Worm (Caenorhabditis elegans) whole organism, midembryonic: ENCODE data around the gene Y44A6D.6.

Source experiments
- cog-1 ChIP-seq: sonication (generic microtip); optimal IDR thresholded peaks from 2 replicates; lab custom pipeline; 2016; ENCODE audit warnings: missing genetic modification characterization, missing compliant biosample characterization
- flt-1 ChIP-seq: fragments of 200-800 bp; sonication (Bioruptor generic); IDR thresholded peaks from 2 replicates; pipeline ENCODE4 v1.3.6; 2022; ENCODE audit warnings: missing genetic modification characterization, missing compliant biosample characterization
- klf-2 ChIP-seq: fragments of 200-800 bp; sonication (Bioruptor generic); conservative IDR thresholded peaks from 2 replicates; pipeline ENCODE4 v1.3.6; 2022; ENCODE audit warnings: missing genetic modification reagents, missing genetic modification characterization, missing compliant biosample characterization
- med-1 ChIP-seq: sonication (generic microtip); optimal IDR thresholded peaks from 2 replicates; lab custom pipeline; 2017; ENCODE audit warnings: missing genetic modification characterization, mild to moderate bottlenecking, missing compliant biosample characterization, antibody characterized with exemption, missing genetic modification reagents; ENCODE audit not compliant: insufficient read depth
- ref-1 ChIP-seq: fragments of 200-800 bp; sonication (Bioruptor generic); conservative IDR thresholded peaks from 2 replicates; pipeline ENCODE4 v1.3.6; 2022; ENCODE audit warnings: missing genetic modification reagents, missing genetic modification characterization, missing compliant biosample characterization
- tab-1 ChIP-seq: fragments of 200-800 bp; sonication (Bioruptor generic); IDR thresholded peaks from 2 replicates; pipeline ENCODE4 v1.3.6; 2022; ENCODE audit warnings: missing genetic modification characterization, missing compliant biosample characterization
- ztf-23 ChIP-seq: fragments of 200-800 bp; sonication (Bioruptor generic); IDR thresholded peaks from 2 replicates; pipeline ENCODE4 v1.3.6; 2022; ENCODE audit warnings: missing genetic modification reagents, missing genetic modification characterization, missing compliant biosample characterization
- ztf-29 ChIP-seq: fragments of 200-800 bp; sonication (Bioruptor generic); IDR thresholded peaks from 2 replicates; pipeline ENCODE4 v1.3.6; 2022; ENCODE audit warnings: missing genetic modification reagents, missing genetic modification characterization, missing compliant biosample characterization

- TF ChIP-seq med-1 (no peak), ref-1 (GFP tag; lab: Robert Waterston, UW) (no peak), flt-1 (GFP tag; lab: Robert Waterston, UW) (no peak), tab-1 (no peak), ztf-23 (GFP tag; lab: Robert Waterston, UW) (no peak), cog-1 (tag; lab: Kevin White, UChicago) (no peak), ztf-29 (no peak), klf-2 (GFP tag; lab: Robert Waterston, UW) (no peak)
These were observed 22.4 kb downstream of the Y44A6D.6 start, which contains the start of gene num-1 for ce11 chrV:20829511-20829910.
